Fruit fly (Drosophila melanogaster) Kc167 (cell line): ENCODE data around the gene bowl.

Experiments used
- Myc ChIP-seq: fragments of >200 bp; optimal IDR thresholded peaks from 2 replicates; lab custom pipeline; 2017; ENCODE audit warnings: missing external identifiers
- Sin3A ChIP-seq: fragments of >200 bp; optimal IDR thresholded peaks from 2 replicates; lab custom pipeline; 2018; ENCODE audit warnings: missing external identifiers
- h ChIP-seq: fragments of >200 bp; optimal IDR thresholded peaks from 3 replicates; lab custom pipeline; 2018; ENCODE audit warnings: missing external identifiers
- insv ChIP-seq: fragments of >200 bp; optimal IDR thresholded peaks from 3 replicates; lab custom pipeline; 2018; ENCODE audit warnings: missing external identifiers
- psq ChIP-seq: fragments of >200 bp; optimal IDR thresholded peaks from 2 replicates; lab custom pipeline; 2017; ENCODE audit warnings: missing external identifiers
- ttk ChIP-seq: sonication (Bioruptor generic); optimal IDR thresholded peaks from 2 replicates; lab custom pipeline; 2017; ENCODE audit warnings: missing external identifiers

Gene bowl

DNA sequence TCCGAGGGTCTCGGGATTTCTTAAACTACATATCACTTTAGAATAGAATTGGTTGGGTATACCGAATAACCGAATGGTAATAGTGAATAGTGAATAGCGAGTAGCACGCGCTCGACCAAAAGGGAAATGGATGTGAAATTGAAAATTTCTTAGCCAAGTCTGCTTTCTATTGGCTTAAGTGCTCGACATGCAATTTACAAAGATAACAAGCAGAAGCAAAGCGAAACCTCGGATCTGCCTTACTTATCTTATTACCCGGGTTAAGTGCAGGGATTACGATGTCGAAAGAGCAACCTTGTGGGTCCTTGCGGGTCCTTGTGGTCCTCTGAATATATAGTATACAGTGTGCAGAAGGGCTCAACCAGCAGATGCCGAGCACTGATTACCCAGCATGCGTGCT is 57.7 kb downstream of the bowl start:
- TF ChIP-seq ttk (no peak), h (no peak), psq (lab: Kevin White, UChicago) (no peak)

- no peak for TF ChIP-seq Myc
- no peak for TF ChIP-seq Sin3A (lab: Kevin White, UChicago)
- TF ChIP-seq ttk, result no peak
- TF ChIP-seq psq (lab: Kevin White, UChicago), result no peak
- no peak for TF ChIP-seq h
- no peak for TF ChIP-seq insv (lab: Kevin White, UChicago)
These were observed 60.2 kb downstream of the bowl start for dm6 chr2L:3831694-3832093.

DNA sequence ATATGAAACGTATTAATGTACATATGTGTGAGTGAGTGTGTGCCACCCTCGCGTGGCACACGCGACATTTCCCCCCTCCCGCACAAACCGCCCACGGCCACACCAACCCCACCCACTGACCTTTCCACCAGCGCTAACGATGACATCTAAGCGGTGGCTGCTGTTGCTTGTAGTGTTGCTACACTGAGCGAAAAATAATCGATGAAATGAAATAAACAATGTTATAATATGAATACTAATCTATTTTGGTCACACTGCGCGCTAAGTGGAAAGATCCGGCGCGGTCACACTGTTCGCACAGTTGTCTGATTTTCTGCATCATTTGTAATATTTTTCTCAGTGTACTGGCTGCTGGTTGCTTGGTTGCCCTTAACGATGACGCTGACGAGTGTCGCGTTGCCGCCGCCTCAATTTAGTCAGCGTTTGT is 60.8 kb downstream of the bowl start:
- TF ChIP-seq Sin3A (lab: Kevin White, UChicago), result no peak
- no peak for TF ChIP-seq ttk
- TF ChIP-seq insv (lab: Kevin White, UChicago), result no peak
- TF ChIP-seq h, result no peak
- TF ChIP-seq psq (lab: Kevin White, UChicago), result no peak
- no peak for TF ChIP-seq Myc
